Worm (Caenorhabditis elegans) whole organism, L1 larva: Measurements from ENCODE around the gene R03D7.15.

ENCODE experiments used
- ama-1 ChIP-seq: fragments of 150-350 bp; optimal IDR thresholded peaks from 2 replicates; lab custom pipeline; 2014
- dpl-1 ChIP-seq, 3 experiments: fragments of 150-350 bp in 2 of 3; sonication (generic microtip) in 1 of 3; optimal IDR thresholded peaks; 2 replicates each; lab custom pipeline; 2014 to 2017; ENCODE audit warnings: missing biosample characterization in 3 of 3, missing genetic modification characterization in 3 of 3, missing genetic modification reagents in 3 of 3
- hlh-17 ChIP-seq: fragments of 200-800 bp; sonication (Bioruptor generic); optimal IDR thresholded peaks from 2 replicates; lab custom pipeline; 2018; ENCODE audit warnings: missing genetic modification characterization, mild to moderate bottlenecking, missing compliant biosample characterization, moderate library complexity, borderline replicate concordance
- lin-14 ChIP-seq: fragments of 200-800 bp; sonication (Bioruptor generic); optimal IDR thresholded peaks from 2 replicates; lab custom pipeline; 2018; ENCODE audit warnings: mild to moderate bottlenecking, missing genetic modification characterization, moderate library complexity, missing compliant biosample characterization
- nhr-11 ChIP-seq: fragments of 150-350 bp; optimal IDR thresholded peaks from 2 replicates; lab custom pipeline; 2014; ENCODE audit warnings: missing biosample characterization, missing genetic modification characterization
- pag-3 ChIP-seq: sonication (generic microtip); optimal IDR thresholded peaks from 2 replicates; lab custom pipeline; 2017; ENCODE audit warnings: missing genetic modification characterization, mild to moderate bottlenecking, missing compliant biosample characterization, antibody characterized with exemption, borderline replicate concordance; ENCODE audit not compliant: insufficient read depth
- unc-130 ChIP-seq: fragments of 150-350 bp; optimal IDR thresholded peaks from 2 replicates; lab custom pipeline; 2017; ENCODE audit warnings: missing biosample characterization, missing genetic modification characterization, inconsistent platforms
- ztf-4 ChIP-seq: fragments of 150-350 bp; optimal IDR thresholded peaks from 2 replicates; lab custom pipeline; 2014; ENCODE audit warnings: missing biosample characterization, missing genetic modification characterization

DNA sequence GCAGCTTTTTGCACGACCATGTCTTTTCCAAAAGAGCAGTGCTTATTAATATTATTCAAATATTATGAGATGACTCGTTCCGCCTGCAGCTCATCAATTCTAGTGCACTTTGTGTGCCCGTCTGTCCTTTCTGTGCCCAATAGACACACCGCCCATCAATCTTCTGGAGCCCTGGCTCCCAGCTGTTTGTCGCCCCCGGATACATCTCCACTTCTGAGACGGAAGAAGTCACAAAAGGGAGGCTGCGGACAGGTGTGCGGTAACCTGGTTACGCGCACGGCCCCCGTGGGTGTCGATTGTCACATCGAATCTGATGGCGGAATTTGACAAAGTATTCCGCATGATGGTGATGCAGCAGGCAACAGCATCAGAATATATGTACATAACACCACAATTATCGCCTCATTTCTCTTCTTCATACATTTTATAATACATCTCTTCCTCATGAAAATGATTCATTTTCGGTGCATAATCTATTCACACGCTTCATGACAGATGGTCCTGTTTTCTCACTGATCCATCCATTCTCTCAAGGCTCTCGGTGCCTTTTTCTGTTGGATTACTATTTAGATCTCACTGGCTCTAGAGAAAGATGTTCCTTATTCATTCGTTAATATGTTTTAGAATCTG lies 44.6 kb downstream of the R03D7.15 start:
- TF ChIP-seq pag-3 (tag; lab: Kevin White, UChicago), result no peak
- TF ChIP-seq lin-14 (GFP tag; lab: Kevin White, UChicago), result no peak
- no peak for TF ChIP-seq ama-1
- TF ChIP-seq unc-130 (tag; lab: Kevin White, UChicago), result no peak
- TF ChIP-seq ztf-4 (tag; lab: Kevin White, UChicago), result no peak
- no peak for TF ChIP-seq nhr-11 (tag; lab: Kevin White, UChicago)
- TF ChIP-seq dpl-1 (GFP tag; optimal IDR thresholded peaks at IDR 0.05; lab: Kevin White, UChicago), result no peak
- no peak for TF ChIP-seq hlh-17 (GFP tag; lab: Kevin White, UChicago)
